Worm (Caenorhabditis elegans): ENCODE results near the gene F44B9.10.

Gene F44B9.10

ce11 chrIII:8045734-8046133 lies 12.3 kb upstream of the F44B9.10 start, which contains the start of gene K12H4.3:
K12H4.3 (plus strand) TSS chrIII:8046034.
- TF ChIP-seq K12H6.12 (tag; optimal IDR thresholded peaks at IDR 0.05) (no peak), T07F8.4 (tag; optimal IDR thresholded peaks at IDR 0.05) (no peak), pbrm-1 (GFP tag; IDR thresholded peaks at IDR 0.05) (no peak), nhr-27 (tag; optimal IDR thresholded peaks at IDR 0.05) (no peak), unc-62 (GFP tag; optimal IDR thresholded peaks at IDR 0.05) (no peak), ceh-91 (GFP tag; IDR thresholded peaks at IDR 0.05) (no peak), dpl-1 (GFP tag; optimal IDR thresholded peaks at IDR 0.05) (no peak), F49E8.2 (tag; optimal IDR thresholded peaks at IDR 0.05; ENCODE audit: insufficient read depth) (no peak), D2030.7 (GFP tag; IDR thresholded peaks at IDR 0.05) (no peak), ets-4 (GFP tag; optimal IDR thresholded peaks at IDR 0.05) (no peak), rec-8 (tag; optimal IDR thresholded peaks at IDR 0.05) (no peak), ceh-27 (GFP tag; optimal IDR thresholded peaks at IDR 0.05) (no peak), B0035.1 (tag; optimal IDR thresholded peaks at IDR 0.05) (no peak), tbx-9 (tag; optimal IDR thresholded peaks at IDR 0.05; ENCODE audit: borderline replicate concordance) (no peak), cebp-1 (GFP tag; IDR thresholded peaks at IDR 0.05) (no peak), cebp-1 (tag; optimal IDR thresholded peaks at IDR 0.05) (no peak), madf-8 (GFP tag; conservative IDR thresholded peaks at IDR 0.05) (no peak), hsf-1 (GFP tag; IDR thresholded peaks at IDR 0.05) (no peak), lag-1 (GFP tag; IDR thresholded peaks at IDR 0.05) (no peak), repo-1 (tag; optimal IDR thresholded peaks at IDR 0.05) (no peak)

- TF ChIP-seq F10E7.11 (tag; optimal IDR thresholded peaks at IDR 0.05), result no peak
- 0 out of 2 replicates have a peak, but pooled peaks have one; percentile 22 for TF ChIP-seq B0336.3 (GFP tag; IDR thresholded peaks at IDR 0.05)
Measured at ce11 chrIII:8044717-8045116, 11.3 kb upstream of the F44B9.10 start, which contains the start of gene spcs-3. spcs-3 (plus strand) TSS chrIII:8045017.

- no peak for TF ChIP-seq ztf-6 (GFP tag; IDR thresholded peaks at IDR 0.05)
- no peak for TF ChIP-seq egl-44 (GFP tag; IDR thresholded peaks at IDR 0.05)
- TF ChIP-seq hrde-1 (tag; optimal IDR thresholded peaks at IDR 0.05; ENCODE audit: borderline replicate concordance), result no peak
- no peak for TF ChIP-seq T26A5.8 (tag; optimal IDR thresholded peaks at IDR 0.05)
- no peak for TF ChIP-seq cebp-1 (GFP tag; IDR thresholded peaks at IDR 0.05)
- TF ChIP-seq cebp-1 (tag; optimal IDR thresholded peaks at IDR 0.05), result no peak
- TF ChIP-seq egrh-3 (GFP tag; IDR thresholded peaks at IDR 0.05), result no peak
- no peak for TF ChIP-seq lsy-27 (tag; optimal IDR thresholded peaks at IDR 0.05; ENCODE audit: borderline replicate concordance, insufficient read depth)
- no peak for TF ChIP-seq nhr-179 (tag; optimal IDR thresholded peaks at IDR 0.05)
- TF ChIP-seq Y67H2A.10 (GFP tag; conservative IDR thresholded peaks at IDR 0.05), result no peak
Measured at ce11 chrIII:8044187-8044586, 10.8 kb upstream of the F44B9.10 start, which contains the start of gene K12H4.5. K12H4.5 (plus strand) TSS chrIII:8044487.

ce11 chrIII:8043784-8044183 lies 10.3 kb upstream of the F44B9.10 start:
- TF ChIP-seq attf-6 (GFP tag; IDR thresholded peaks at IDR 0.05) (peak; percentile 82), akir-1 (GFP tag; optimal IDR thresholded peaks at IDR 0.05) (peak; percentile 95), unc-130 (GFP tag; optimal IDR thresholded peaks at IDR 0.05) (peak; percentile 99), rcor-1 (GFP tag; IDR thresholded peaks at IDR 0.05) (peak; percentile 97), ztf-26 (tag; optimal IDR thresholded peaks at IDR 0.05) (peak; percentile 87), rec-8 (tag; optimal IDR thresholded peaks at IDR 0.05) (peak; percentile 93 to 99), ama-1 (optimal IDR thresholded peaks at IDR 0.05) (no peak), ama-1 (GFP tag; optimal IDR thresholded peaks at IDR 0.05) (no peak), Y95B8A.8 (GFP tag; IDR thresholded peaks at IDR 0.05) (peak; percentile 98), F37B4.10 (GFP tag; IDR thresholded peaks at IDR 0.05) (peak; percentile 88; the same call in 1 of the 2 replicates), lin-35 (GFP tag; optimal IDR thresholded peaks at IDR 0.05) (peak in 2 of 3 experiments; percentile 69 to 97), egl-18 (GFP tag; IDR thresholded peaks at IDR 0.05) (peak; percentile 69; the same call in 1 of the 2 replicates), zim-3 (tag; optimal IDR thresholded peaks at IDR 0.05) (peak; percentile 99), ztf-3 (GFP tag; optimal IDR thresholded peaks at IDR 0.05) (peak; percentile 66), ceh-79 (tag; optimal IDR thresholded peaks at IDR 0.05) (peak; percentile 51), mcd-1 (GFP tag; IDR thresholded peaks at IDR 0.05) (peak; percentile 93), ztf-25 (GFP tag; IDR thresholded peaks at IDR 0.05) (peak; percentile 100)

All from whole organism, young adult.